Worm (Caenorhabditis elegans) whole organism, early embryonic: Measurements from ENCODE around the gene K02E10.7.

Experiments used
- B0310.2 ChIP-seq: sonication (generic microtip); optimal IDR thresholded peaks from 2 replicates; lab custom pipeline; 2016; ENCODE audit warnings: mild to moderate bottlenecking, missing genetic modification characterization, missing compliant biosample characterization
- F13C5.2 ChIP-seq: sonication (generic microtip); optimal IDR thresholded peaks from 2 replicates; lab custom pipeline; 2017; ENCODE audit warnings: mild to moderate bottlenecking, missing genetic modification characterization, inconsistent platforms, missing compliant biosample characterization
- aly-1 ChIP-seq: sonication (generic microtip); optimal IDR thresholded peaks from 2 replicates; lab custom pipeline; 2016; ENCODE audit warnings: missing genetic modification characterization, missing compliant biosample characterization
- ama-1 ChIP-seq: fragments of 150-350 bp; optimal IDR thresholded peaks from 2 replicates; lab custom pipeline; 2014
- ceh-13 ChIP-seq: fragments of 200-800 bp; sonication (Bioruptor generic); optimal IDR thresholded peaks from 2 replicates; lab custom pipeline; 2018; ENCODE audit warnings: mild to moderate bottlenecking, missing genetic modification characterization, missing compliant biosample characterization
- ceh-36 ChIP-seq: sonication (generic microtip); optimal IDR thresholded peaks from 2 replicates; lab custom pipeline; 2016; ENCODE audit warnings: missing genetic modification characterization, inconsistent platforms, missing compliant biosample characterization
- ets-7 ChIP-seq: sonication (generic microtip); optimal IDR thresholded peaks from 2 replicates; lab custom pipeline; 2016; ENCODE audit warnings: missing genotype, missing genetic modification characterization, missing compliant biosample characterization
- flt-1 ChIP-seq: fragments of 200-800 bp; sonication (Bioruptor generic); IDR thresholded peaks from 2 replicates; pipeline ENCODE4 v1.3.6; 2022; ENCODE audit warnings: missing genetic modification characterization, missing compliant biosample characterization
- hmbx-1 ChIP-seq: sonication (generic microtip); optimal IDR thresholded peaks from 2 replicates; lab custom pipeline; 2016; ENCODE audit warnings: mild to moderate bottlenecking, missing genetic modification characterization, missing compliant biosample characterization
- hmg-4 ChIP-seq: fragments of 200-800 bp; sonication (Bioruptor generic); optimal IDR thresholded peaks from 2 replicates; lab custom pipeline; 2018; ENCODE audit warnings: mild to moderate bottlenecking, missing genetic modification characterization, missing compliant biosample characterization
- hnd-1 ChIP-seq: sonication (generic microtip); optimal IDR thresholded peaks from 2 replicates; lab custom pipeline; 2016; ENCODE audit warnings: missing genetic modification characterization, missing compliant biosample characterization
- pes-1 ChIP-seq: fragments of 200-800 bp; sonication (Bioruptor generic); IDR thresholded peaks from 2 replicates; pipeline ENCODE4 v1.3.6; 2022; ENCODE audit warnings: missing genetic modification reagents, missing genetic modification characterization, missing compliant biosample characterization
- scrt-1 ChIP-seq: fragments of 200-800 bp; sonication (Bioruptor generic); IDR thresholded peaks from 2 replicates; pipeline ENCODE4 v1.3.6; 2022; ENCODE audit warnings: missing genetic modification characterization, missing compliant biosample characterization
- sea-1 ChIP-seq: fragments of 200-800 bp; sonication (Bioruptor generic); conservative IDR thresholded peaks from 2 replicates; pipeline ENCODE4 v1.3.6; 2022; ENCODE audit warnings: missing genetic modification characterization, missing compliant biosample characterization
- tbx-11 ChIP-seq: fragments of 200-800 bp; sonication (Bioruptor generic); IDR thresholded peaks from 2 replicates; pipeline ENCODE4 v1.3.6; 2022; ENCODE audit warnings: missing genetic modification characterization, missing compliant biosample characterization
- tbx-37 ChIP-seq: fragments of 200-800 bp; sonication (Bioruptor generic); conservative IDR thresholded peaks from 2 replicates; pipeline ENCODE4 v1.3.6; 2022; ENCODE audit warnings: missing genetic modification reagents, missing genetic modification characterization, missing compliant biosample characterization
- tra-4 ChIP-seq: sonication (generic microtip); optimal IDR thresholded peaks from 2 replicates; lab custom pipeline; 2017; ENCODE audit warnings: missing genetic modification characterization, missing compliant biosample characterization

K02E10.7 gene

ce11 chrX:2457461-2457860, 50.9 kb downstream of the K02E10.7 start:
- no peak for TF ChIP-seq scrt-1 (GFP tag; lab: Robert Waterston, UW)
- no peak for TF ChIP-seq B0310.2
- TF ChIP-seq tra-4 (tag; lab: Kevin White, UChicago): no peak
- no peak for TF ChIP-seq ceh-13 (GFP tag; lab: Kevin White, UChicago)
- TF ChIP-seq ets-7 (tag; lab: Kevin White, UChicago): no peak
- TF ChIP-seq F13C5.2 (tag; lab: Kevin White, UChicago): no peak
- TF ChIP-seq ama-1: no peak
- no peak for TF ChIP-seq sea-1 (GFP tag; lab: Robert Waterston, UW)
- TF ChIP-seq ceh-36 (tag; lab: Kevin White, UChicago): no peak
- TF ChIP-seq hnd-1 (tag; lab: Kevin White, UChicago): no peak
- no peak for TF ChIP-seq tbx-37 (GFP tag; lab: Robert Waterston, UW)
- TF ChIP-seq aly-1 (tag; lab: Kevin White, UChicago): no peak
- TF ChIP-seq flt-1 (GFP tag; lab: Robert Waterston, UW): no peak
- TF ChIP-seq pes-1 (GFP tag; lab: Robert Waterston, UW): no peak
- no peak for TF ChIP-seq hmg-4 (GFP tag; lab: Kevin White, UChicago)
- no peak for TF ChIP-seq hmbx-1
- TF ChIP-seq tbx-11: no peak

ce11 chrX:2456141-2456540, 52.2 kb downstream of the K02E10.7 start:
- no peak for TF ChIP-seq pes-1 (GFP tag; lab: Robert Waterston, UW)
- no peak for TF ChIP-seq ceh-36 (tag; lab: Kevin White, UChicago)

ce11 chrX:2454914-2455313, 53.4 kb downstream of the K02E10.7 start:
- TF ChIP-seq flt-1 (GFP tag; lab: Robert Waterston, UW) (no peak), hnd-1 (tag; lab: Kevin White, UChicago) (no peak), tbx-11 (no peak), scrt-1 (GFP tag; lab: Robert Waterston, UW) (no peak), hmbx-1 (no peak), hmg-4 (GFP tag; lab: Kevin White, UChicago) (no peak), tbx-37 (GFP tag; lab: Robert Waterston, UW) (no peak), ets-7 (tag; lab: Kevin White, UChicago) (no peak), ama-1 (no peak), B0310.2 (no peak), aly-1 (tag; lab: Kevin White, UChicago) (no peak)

ce11 chrX:2452716-2453115, 55.6 kb downstream of the K02E10.7 start:
- no peak for TF ChIP-seq ama-1
- no peak for TF ChIP-seq hnd-1 (tag; lab: Kevin White, UChicago)
- no peak for TF ChIP-seq scrt-1 (GFP tag; lab: Robert Waterston, UW)
- TF ChIP-seq hmg-4 (GFP tag; lab: Kevin White, UChicago): peak; percentile 63
- 0 out of 2 replicates have a peak, but pooled peaks have one; percentile 43 for TF ChIP-seq pes-1 (GFP tag; lab: Robert Waterston, UW)
- TF ChIP-seq B0310.2: no peak
- no peak for TF ChIP-seq hmbx-1

ce11 chrX:2452297-2452696, 56.1 kb downstream of the K02E10.7 start:
- no peak for TF ChIP-seq ceh-36 (tag; lab: Kevin White, UChicago)
- no peak for TF ChIP-seq ama-1
- no peak for TF ChIP-seq flt-1 (GFP tag; lab: Robert Waterston, UW)
- TF ChIP-seq sea-1 (GFP tag; lab: Robert Waterston, UW): no peak
- no peak for TF ChIP-seq ceh-13 (GFP tag; lab: Kevin White, UChicago)
- TF ChIP-seq scrt-1 (GFP tag; lab: Robert Waterston, UW): no peak
- TF ChIP-seq tra-4 (tag; lab: Kevin White, UChicago): no peak
- TF ChIP-seq hmbx-1: no peak

ce11 chrX:2450994-2451393, 57.4 kb downstream of the K02E10.7 start:
- TF ChIP-seq tbx-11 (no peak), hmg-4 (GFP tag; lab: Kevin White, UChicago) (no peak), ama-1 (no peak), sea-1 (GFP tag; lab: Robert Waterston, UW) (no peak), tra-4 (tag; lab: Kevin White, UChicago) (no peak), F13C5.2 (tag; lab: Kevin White, UChicago) (no peak), pes-1 (GFP tag; lab: Robert Waterston, UW) (no peak), ets-7 (tag; lab: Kevin White, UChicago) (no peak), scrt-1 (GFP tag; lab: Robert Waterston, UW) (no peak), hnd-1 (tag; lab: Kevin White, UChicago) (no peak), ceh-13 (GFP tag; lab: Kevin White, UChicago) (no peak)
